Fruit fly (Drosophila melanogaster) whole organism, embryonic: ENCODE measurements around the gene Cralbp.
A peak's percentile ranks its signal among the peaks of the same experiment; 100 is the strongest.

Experiments used
- Asciz ChIP-seq: fragments of 200-800 bp; sonication (Bioruptor generic); optimal IDR thresholded peaks from 2 replicates; lab custom pipeline; 2017; ENCODE audit warnings: missing biosample characterization, mild to moderate bottlenecking, missing genetic modification characterization, missing genetic modification reagents
- CG1602 ChIP-seq: fragments of 200-800 bp; sonication (Bioruptor generic); optimal IDR thresholded peaks from 3 replicates; lab custom pipeline; 2016; ENCODE audit warnings: missing biosample characterization, missing genetic modification characterization
- CG33557 ChIP-seq: fragments of 200-800 bp; sonication (Bioruptor generic); optimal IDR thresholded peaks from 2 replicates; lab custom pipeline; 2019; ENCODE audit warnings: missing biosample characterization, mild to moderate bottlenecking, missing genetic modification characterization, moderate library complexity
- CG34376 ChIP-seq: fragments of 200-800 bp; sonication (Bioruptor generic); optimal IDR thresholded peaks from 2 replicates; lab custom pipeline; 2018; ENCODE audit warnings: missing biosample characterization, mild to moderate bottlenecking, missing genetic modification characterization
- CG6854 ChIP-seq: fragments of 200-800 bp; sonication (Bioruptor generic); optimal IDR thresholded peaks from 3 replicates; lab custom pipeline; 2017; ENCODE audit warnings: missing biosample characterization, mild to moderate bottlenecking, missing genetic modification characterization
- cas ChIP-seq: fragments of 200-800 bp; sonication (Bioruptor generic); IDR thresholded peaks from 2 replicates; pipeline ENCODE4 v1.3.6; 2022; ENCODE audit warnings: missing biosample characterization, missing genetic modification characterization
- gem ChIP-seq: fragments of 200-800 bp; sonication (Bioruptor generic); optimal IDR thresholded peaks from 2 replicates; lab custom pipeline; 2019; ENCODE audit warnings: missing biosample characterization, mild to moderate bottlenecking, missing genetic modification characterization, moderate library complexity
- h ChIP-seq: fragments of >200 bp; optimal IDR thresholded peaks from 2 replicates; lab custom pipeline; 2017
- pan ChIP-seq, 4 experiments: fragments of >200 bp in 3 of 4; fragments of 200-800 bp in 1 of 4; sonication (Bioruptor generic) in 1 of 4; optimal IDR thresholded peaks in 3 of 4; IDR thresholded peaks in 1 of 4; 2 replicates each; pipeline versions ENCODE4 v1.3.6 to Lab custom; 2017 to 2022; ENCODE audit warnings: missing biosample characterization in 2 of 4, missing genetic modification characterization in 2 of 4, mixed read lengths in 1 of 4
- pita ChIP-seq: fragments of 200-800 bp; sonication (Bioruptor generic); optimal IDR thresholded peaks from 2 replicates; lab custom pipeline; 2017; ENCODE audit warnings: missing biosample characterization, mild to moderate bottlenecking, missing genetic modification characterization

DNA sequence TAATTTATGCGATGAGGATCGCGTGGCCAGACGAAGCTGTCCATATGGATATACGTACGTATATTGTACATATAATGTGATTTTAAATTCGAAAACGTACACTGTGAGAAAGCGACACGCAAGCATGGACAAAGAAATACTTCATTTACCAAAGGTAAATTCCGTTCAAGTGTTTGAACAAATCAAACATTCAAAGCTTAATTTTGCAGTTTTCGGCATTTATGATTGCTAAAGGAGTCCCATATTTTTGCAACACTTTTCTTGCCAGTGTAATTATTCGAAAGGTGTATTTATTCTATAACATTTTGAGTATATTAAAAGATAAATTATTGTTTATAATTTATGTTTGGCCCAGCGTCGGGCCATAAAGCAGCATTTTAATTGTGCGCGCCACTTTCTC lies 32.8 kb upstream of the Cralbp start:
- TF ChIP-seq Asciz (GFP tag; lab: Kevin White, UChicago) (no peak), CG1602 (GFP tag; lab: Kevin White, UChicago) (peak; percentile 39), pan (optimal IDR thresholded peaks at IDR 0.05; lab: Kevin White, UChicago) (no peak), pan (GFP tag; optimal IDR thresholded peaks at IDR 0.05 in 1 of 2, IDR thresholded peaks at IDR 0.05 in 1 of 2) (peak in 1 of 2 experiments; percentile 44), CG34376 (GFP tag; lab: Kevin White, UChicago) (no peak), gem (tag; lab: Kevin White, UChicago) (peak; percentile 70), h (lab: Kevin White, UChicago) (no peak), CG33557 (GFP tag; lab: Kevin White, UChicago) (no peak), CG6854 (no peak), cas (GFP tag; lab: Robert Waterston, UW) (no peak), pita (no peak)
